Worm (Caenorhabditis elegans) whole organism, midembryonic: ENCODE results near the gene srbc-11.

ENCODE experiments used
- T22C8.4 ChIP-seq: fragments of 200-800 bp; sonication (Bioruptor generic); IDR thresholded peaks from 2 replicates; pipeline ENCODE4 v1.3.6; 2022; ENCODE audit warnings: missing genetic modification characterization, missing compliant biosample characterization
- flt-1 ChIP-seq: fragments of 200-800 bp; sonication (Bioruptor generic); IDR thresholded peaks from 2 replicates; pipeline ENCODE4 v1.3.6; 2022; ENCODE audit warnings: missing genetic modification characterization, missing compliant biosample characterization
- klf-2 ChIP-seq: fragments of 200-800 bp; sonication (Bioruptor generic); conservative IDR thresholded peaks from 2 replicates; pipeline ENCODE4 v1.3.6; 2022; ENCODE audit warnings: missing genetic modification reagents, missing genetic modification characterization, missing compliant biosample characterization
- med-1 ChIP-seq: sonication (generic microtip); optimal IDR thresholded peaks from 2 replicates; lab custom pipeline; 2017; ENCODE audit warnings: missing genetic modification characterization, mild to moderate bottlenecking, missing compliant biosample characterization, antibody characterized with exemption, missing genetic modification reagents; ENCODE audit not compliant: insufficient read depth
- ref-1 ChIP-seq: fragments of 200-800 bp; sonication (Bioruptor generic); conservative IDR thresholded peaks from 2 replicates; pipeline ENCODE4 v1.3.6; 2022; ENCODE audit warnings: missing genetic modification reagents, missing genetic modification characterization, missing compliant biosample characterization
- tab-1 ChIP-seq: fragments of 200-800 bp; sonication (Bioruptor generic); IDR thresholded peaks from 2 replicates; pipeline ENCODE4 v1.3.6; 2022; ENCODE audit warnings: missing genetic modification characterization, missing compliant biosample characterization
- ztf-23 ChIP-seq: fragments of 200-800 bp; sonication (Bioruptor generic); IDR thresholded peaks from 2 replicates; pipeline ENCODE4 v1.3.6; 2022; ENCODE audit warnings: missing genetic modification reagents, missing genetic modification characterization, missing compliant biosample characterization
- ztf-29 ChIP-seq: fragments of 200-800 bp; sonication (Bioruptor generic); IDR thresholded peaks from 2 replicates; pipeline ENCODE4 v1.3.6; 2022; ENCODE audit warnings: missing genetic modification reagents, missing genetic modification characterization, missing compliant biosample characterization

- TF ChIP-seq ztf-29 (GFP tag; lab: Robert Waterston, UW): no peak
- no peak for TF ChIP-seq med-1 (GFP tag; lab: Kevin White, UChicago)
- no peak for TF ChIP-seq ztf-23
- TF ChIP-seq flt-1: no peak
- no peak for TF ChIP-seq tab-1 (GFP tag; lab: Robert Waterston, UW)
- no peak for TF ChIP-seq ref-1 (GFP tag; lab: Robert Waterston, UW)
- TF ChIP-seq T22C8.4 (GFP tag; lab: Robert Waterston, UW): no peak
- no peak for TF ChIP-seq klf-2 (GFP tag; lab: Robert Waterston, UW)
Measured at ce11 chrV:7521304-7521703, 26.2 kb upstream of the srbc-11 start.
